Fruit fly (Drosophila melanogaster): ENCODE results near the gene ppk17.

dm6 chr2L:16738206-16738900 lies 22.0 kb downstream of the ppk17 start, which contains the start of the genes glu and ChLD3:
- TF ChIP-seq CG5204 (GFP tag; optimal IDR thresholded peaks at IDR 0.05) = no peak
- no peak for TF ChIP-seq kay (GFP tag; ENCODE audit: borderline replicate concordance)
- no peak for TF ChIP-seq Clk (GFP tag; optimal IDR thresholded peaks at IDR 0.05)
- TF ChIP-seq cic (GFP tag; optimal IDR thresholded peaks at IDR 0.05) = no peak
- TF ChIP-seq CG1620 (GFP tag; optimal IDR thresholded peaks at IDR 0.05) = no peak
- TF ChIP-seq pad (GFP tag; optimal IDR thresholded peaks at IDR 0.05) = no peak
- no peak for TF ChIP-seq CG7101 (tag; optimal IDR thresholded peaks at IDR 0.05)

All from whole organism, adult.